Fruit fly (Drosophila melanogaster) whole organism, embryonic: ENCODE measurements around the gene Jhbp16.
A peak's percentile ranks its signal among the peaks of the same experiment; 100 is the strongest.

Source experiments
- Abd-B ChIP-seq: fragments of 200-800 bp; sonication (Bioruptor generic); optimal IDR thresholded peaks from 2 replicates; lab custom pipeline; 2018; ENCODE audit warnings: missing biosample characterization, mild to moderate bottlenecking, missing genetic modification characterization, moderate library complexity
- Blimp-1 ChIP-seq: fragments of 200-800 bp; sonication (Bioruptor generic); optimal IDR thresholded peaks from 3 replicates; lab custom pipeline; 2018; ENCODE audit warnings: missing biosample characterization, missing genetic modification characterization, mild to moderate bottlenecking, moderate library complexity, missing genetic modification reagents
- C15 ChIP-seq: fragments of 200-800 bp; sonication (Bioruptor generic); IDR thresholded peaks from 3 replicates; pipeline ENCODE4 v1.3.6; 2022; ENCODE audit warnings: missing biosample characterization, missing genetic modification characterization
- CG10565 ChIP-seq: fragments of 200-800 bp; sonication (Bioruptor generic); optimal IDR thresholded peaks from 3 replicates; lab custom pipeline; 2016; ENCODE audit warnings: missing biosample characterization, mild to moderate bottlenecking, missing genetic modification characterization
- CG11247 ChIP-seq: fragments of 200-800 bp; sonication (Bioruptor generic); IDR thresholded peaks from 2 replicates; pipeline ENCODE4 v1.3.6; 2022; ENCODE audit warnings: missing biosample characterization, missing genetic modification characterization
- CG11398 ChIP-seq: fragments of 200-800 bp; sonication (Bioruptor generic); optimal IDR thresholded peaks from 2 replicates; lab custom pipeline; 2016; ENCODE audit warnings: missing biosample characterization, missing genetic modification characterization
- CG12391 ChIP-seq: fragments of 200-800 bp; sonication (Bioruptor generic); optimal IDR thresholded peaks from 3 replicates; lab custom pipeline; 2018; ENCODE audit warnings: missing biosample characterization, mild to moderate bottlenecking, missing genetic modification characterization, moderate library complexity
- CG13894 ChIP-seq: fragments of 200-800 bp; sonication (Bioruptor generic); optimal IDR thresholded peaks from 3 replicates; lab custom pipeline; 2018; ENCODE audit warnings: missing biosample characterization, mild to moderate bottlenecking, missing genetic modification characterization, moderate library complexity
- CG14014 ChIP-seq: fragments of 200-800 bp; sonication (Bioruptor generic); IDR thresholded peaks from 2 replicates; pipeline ENCODE4 v1.3.6; 2022; ENCODE audit warnings: missing biosample characterization, missing genetic modification characterization
- CG15011 ChIP-seq: fragments of 200-800 bp; sonication (Bioruptor generic); optimal IDR thresholded peaks from 3 replicates; lab custom pipeline; 2018; ENCODE audit warnings: missing biosample characterization, mild to moderate bottlenecking, missing genetic modification characterization
- CG15269 ChIP-seq: fragments of 200-800 bp; sonication (Bioruptor generic); optimal IDR thresholded peaks from 2 replicates; lab custom pipeline; 2018; ENCODE audit warnings: missing biosample characterization, mild to moderate bottlenecking, missing genetic modification characterization, moderate library complexity
- CG17186 ChIP-seq: fragments of 200-800 bp; sonication (Bioruptor generic); optimal IDR thresholded peaks from 3 replicates; lab custom pipeline; 2017; ENCODE audit warnings: missing biosample characterization, missing genetic modification reagents, missing genetic modification characterization
- CG17385 ChIP-seq: fragments of 200-800 bp; sonication (Bioruptor generic); optimal IDR thresholded peaks from 3 replicates; lab custom pipeline; 2018; ENCODE audit warnings: missing biosample characterization, mild to moderate bottlenecking, missing genetic modification characterization
- CG3163 ChIP-seq: fragments of 200-800 bp; sonication (Bioruptor generic); optimal IDR thresholded peaks from 3 replicates; lab custom pipeline; 2016; ENCODE audit warnings: missing biosample characterization, missing genetic modification characterization
- CG34422 ChIP-seq: fragments of 200-800 bp; sonication (Bioruptor generic); IDR thresholded peaks from 3 replicates; pipeline ENCODE4 v1.3.6; 2022; ENCODE audit warnings: missing biosample characterization, missing genetic modification characterization
- CG4854 ChIP-seq: fragments of 200-800 bp; sonication (Bioruptor generic); optimal IDR thresholded peaks from 2 replicates; lab custom pipeline; 2016; ENCODE audit warnings: missing biosample characterization, missing genetic modification characterization, inconsistent platforms
- CG6813 ChIP-seq: fragments of 200-800 bp; sonication (Bioruptor generic); optimal IDR thresholded peaks from 2 replicates; lab custom pipeline; 2017; ENCODE audit warnings: missing biosample characterization, missing genetic modification characterization, mild to moderate bottlenecking, moderate library complexity, missing genetic modification reagents
- CG7357 ChIP-seq: fragments of 200-800 bp; sonication (Bioruptor generic); IDR thresholded peaks from 3 replicates; pipeline ENCODE4 v1.3.6; 2022; ENCODE audit warnings: missing biosample characterization, missing genetic modification characterization
- CG7839 ChIP-seq: fragments of 200-800 bp; sonication (Bioruptor generic); optimal IDR thresholded peaks from 3 replicates; lab custom pipeline; 2018; ENCODE audit warnings: missing biosample characterization, mild to moderate bottlenecking, missing genetic modification characterization, moderate library complexity
- CG7963 ChIP-seq: fragments of 200-800 bp; sonication (Bioruptor generic); IDR thresholded peaks from 3 replicates; pipeline ENCODE4 v1.3.6; 2022; ENCODE audit warnings: missing biosample characterization, missing genetic modification characterization; ENCODE audit not compliant: partially characterized antibody
- CG8388 ChIP-seq: fragments of 200-800 bp; sonication (Bioruptor generic); optimal IDR thresholded peaks from 2 replicates; lab custom pipeline; 2019; ENCODE audit warnings: missing biosample characterization, mild to moderate bottlenecking, missing genetic modification characterization, moderate library complexity
- Fer2 ChIP-seq: fragments of 200-800 bp; sonication (Bioruptor generic); optimal IDR thresholded peaks from 2 replicates; lab custom pipeline; 2018; ENCODE audit warnings: missing biosample characterization, mild to moderate bottlenecking, missing genetic modification characterization, moderate library complexity
- H15 ChIP-seq: fragments of 200-800 bp; sonication (Bioruptor generic); IDR thresholded peaks from 3 replicates; pipeline ENCODE4 v1.3.6; 2022; ENCODE audit warnings: missing biosample characterization, missing genetic modification characterization
- PHDP ChIP-seq: fragments of 200-800 bp; sonication (Bioruptor generic); optimal IDR thresholded peaks from 3 replicates; lab custom pipeline; 2018; ENCODE audit warnings: missing biosample characterization, mild to moderate bottlenecking, missing genetic modification characterization, moderate library complexity
- Sin3A ChIP-seq: fragments of >200 bp; optimal IDR thresholded peaks from 2 replicates; lab custom pipeline; 2018
- Usf ChIP-seq: fragments of 200-800 bp; sonication (Bioruptor generic); optimal IDR thresholded peaks from 2 replicates; lab custom pipeline; 2017; ENCODE audit warnings: missing genotype, missing biosample characterization, missing genetic modification characterization
- al ChIP-seq: fragments of 200-800 bp; sonication (Bioruptor generic); IDR thresholded peaks from 2 replicates; pipeline ENCODE4 v1.3.6; 2022; ENCODE audit warnings: missing biosample characterization, missing genetic modification characterization
- cas ChIP-seq: fragments of 200-800 bp; sonication (Bioruptor generic); IDR thresholded peaks from 2 replicates; pipeline ENCODE4 v1.3.6; 2022; ENCODE audit warnings: missing biosample characterization, missing genetic modification characterization
- cg ChIP-seq: fragments of 200-800 bp; sonication (Bioruptor generic); optimal IDR thresholded peaks from 3 replicates; lab custom pipeline; 2019; ENCODE audit warnings: missing biosample characterization, mild to moderate bottlenecking, missing genetic modification characterization, moderate library complexity
- dimm ChIP-seq: fragments of 200-800 bp; sonication (Bioruptor generic); IDR thresholded peaks from 2 replicates; pipeline ENCODE4 v1.3.6; 2022; ENCODE audit warnings: missing biosample characterization, missing genetic modification characterization
- dm ChIP-seq: fragments of 200-800 bp; sonication (Bioruptor generic); optimal IDR thresholded peaks from 3 replicates; lab custom pipeline; 2016; ENCODE audit warnings: missing biosample characterization, missing genetic modification characterization
- en ChIP-seq: fragments of 200-800 bp; sonication (Bioruptor generic); optimal IDR thresholded peaks from 2 replicates; lab custom pipeline; 2016; ENCODE audit warnings: missing biosample characterization, missing genetic modification characterization
- fu2 ChIP-seq: fragments of 200-800 bp; sonication (Bioruptor generic); optimal IDR thresholded peaks from 2 replicates; lab custom pipeline; 2016; ENCODE audit warnings: missing biosample characterization, missing genetic modification characterization
- gsb-n ChIP-seq: fragments of 200-800 bp; sonication (Bioruptor generic); optimal IDR thresholded peaks from 3 replicates; lab custom pipeline; 2018; ENCODE audit warnings: missing biosample characterization, mild to moderate bottlenecking, missing genetic modification characterization
- maf-S ChIP-seq: fragments of 200-800 bp; sonication (Bioruptor generic); optimal IDR thresholded peaks from 2 replicates; lab custom pipeline; 2016; ENCODE audit warnings: missing biosample characterization, missing genetic modification characterization
- nerfin-2 ChIP-seq: fragments of 200-800 bp; sonication (Bioruptor generic); IDR thresholded peaks from 2 replicates; pipeline ENCODE4 v1.3.6; 2022; ENCODE audit warnings: missing biosample characterization, missing genetic modification characterization; ENCODE audit not compliant: partially characterized antibody
- odd ChIP-seq: fragments of 200-800 bp; sonication (Bioruptor generic); optimal IDR thresholded peaks from 2 replicates; lab custom pipeline; 2017; ENCODE audit warnings: missing biosample characterization, mild to moderate bottlenecking, missing genetic modification characterization
- pan ChIP-seq, 4 experiments: fragments of >200 bp in 3 of 4; fragments of 200-800 bp in 1 of 4; sonication (Bioruptor generic) in 1 of 4; optimal IDR thresholded peaks in 3 of 4; IDR thresholded peaks in 1 of 4; 2 replicates each; pipeline versions ENCODE4 v1.3.6 to Lab custom; 2017 to 2022; ENCODE audit warnings: missing biosample characterization in 2 of 4, missing genetic modification characterization in 2 of 4, mixed read lengths in 1 of 4
- pfk ChIP-seq: fragments of 200-800 bp; sonication (Bioruptor generic); optimal IDR thresholded peaks from 2 replicates; lab custom pipeline; 2018; ENCODE audit warnings: missing biosample characterization, mild to moderate bottlenecking, missing genetic modification characterization, moderate library complexity
- pnt ChIP-seq: fragments of 200-800 bp; sonication (Bioruptor generic); optimal IDR thresholded peaks from 3 replicates; lab custom pipeline; 2016; ENCODE audit warnings: missing biosample characterization, missing genetic modification characterization
- pros ChIP-seq: fragments of 200-800 bp; sonication (Bioruptor generic); optimal IDR thresholded peaks from 3 replicates; lab custom pipeline; 2019; ENCODE audit warnings: missing biosample characterization, mild to moderate bottlenecking, missing genetic modification characterization, moderate library complexity
- sc ChIP-seq, 3 experiments: fragments of >200 bp in 2 of 3; fragments of 200-800 bp in 1 of 3; sonication (Bioruptor generic) in 1 of 3; optimal IDR thresholded peaks; 2 replicates in 2 of 3; 3 replicates in 1 of 3; lab custom pipeline; 2017; ENCODE audit warnings: mild to moderate bottlenecking in 1 of 3, missing biosample characterization in 1 of 3, missing genetic modification characterization in 1 of 3, missing genetic modification reagents in 1 of 3
- sd ChIP-seq: fragments of 200-800 bp; sonication (Bioruptor generic); optimal IDR thresholded peaks from 3 replicates; lab custom pipeline; 2018; ENCODE audit warnings: missing biosample characterization, mild to moderate bottlenecking, missing genetic modification characterization, moderate library complexity
- so ChIP-seq: fragments of 200-800 bp; sonication (Bioruptor generic); IDR thresholded peaks from 3 replicates; pipeline ENCODE4 v1.3.6; 2022; ENCODE audit warnings: missing biosample characterization, missing genetic modification characterization
- tx ChIP-seq: fragments of 200-800 bp; sonication (Bioruptor generic); optimal IDR thresholded peaks from 2 replicates; lab custom pipeline; 2016; ENCODE audit warnings: missing biosample characterization, missing genetic modification characterization
- unpg ChIP-seq: fragments of 200-800 bp; sonication (Bioruptor generic); optimal IDR thresholded peaks from 3 replicates; lab custom pipeline; 2018; ENCODE audit warnings: missing biosample characterization, mild to moderate bottlenecking, missing genetic modification characterization, moderate library complexity
- usp ChIP-seq: fragments of >200 bp; optimal IDR thresholded peaks from 2 replicates; lab custom pipeline; 2017; ENCODE audit warnings: missing biosample characterization, missing genetic modification characterization
- z ChIP-seq: fragments of 200-800 bp; sonication (Bioruptor generic); IDR thresholded peaks from 3 replicates; pipeline ENCODE4 v1.3.6; 2022; ENCODE audit warnings: missing biosample characterization, missing genetic modification characterization

The Jhbp16 gene

DNA sequence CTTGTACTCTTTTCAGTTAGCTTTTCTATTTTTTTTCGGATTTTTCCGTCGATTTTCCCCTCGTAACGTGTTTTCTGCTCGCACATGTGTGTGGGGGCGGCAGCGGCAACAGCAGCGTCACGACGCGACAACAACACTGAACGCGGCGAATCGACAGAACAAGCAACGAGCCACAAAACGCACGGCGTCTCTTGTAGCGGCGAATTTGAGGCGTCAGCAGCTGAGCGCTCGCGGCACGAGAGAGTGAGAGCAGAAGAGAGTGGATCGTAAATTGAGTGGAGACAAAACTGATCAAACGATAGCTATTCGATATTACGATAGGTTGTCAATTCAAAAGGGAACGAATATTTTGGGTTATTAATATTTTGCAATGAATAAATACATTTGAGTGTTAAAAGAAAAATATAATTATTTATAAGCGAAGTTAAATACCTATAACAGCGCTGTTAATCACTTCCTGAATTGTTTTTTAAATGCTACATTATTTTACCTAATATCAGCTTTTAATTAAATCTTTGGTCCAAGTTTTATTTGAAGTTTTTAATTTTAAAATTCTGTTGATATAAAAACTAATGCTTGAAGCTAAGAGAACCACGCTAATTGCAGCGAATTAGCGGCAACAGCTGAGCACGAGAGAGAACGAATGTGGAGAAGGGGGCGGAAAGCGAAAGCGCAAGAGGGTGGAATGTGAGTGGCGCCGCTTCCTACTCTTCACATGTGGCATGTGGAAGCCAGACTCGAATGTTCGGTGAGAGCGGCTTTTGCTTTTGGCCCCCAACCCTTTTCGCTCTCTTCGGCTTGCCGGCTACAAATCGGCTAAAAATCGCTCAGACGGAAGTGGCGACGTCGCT lies 31.0 kb upstream of the Jhbp16 start (continued):
- no peak for TF ChIP-seq CG4854 (GFP tag; lab: Kevin White, UChicago)
- TF ChIP-seq CG7963 (GFP tag; lab: Robert Waterston, UW): no peak
- no peak for TF ChIP-seq Usf (GFP tag; lab: Kevin White, UChicago)
- TF ChIP-seq CG7839 (tag; lab: Kevin White, UChicago): peak; percentile 36
- no peak for TF ChIP-seq CG10565 (GFP tag; lab: Kevin White, UChicago)
- TF ChIP-seq CG3163 (GFP tag; lab: Kevin White, UChicago): peak; percentile 84
- TF ChIP-seq CG34422 (GFP tag; lab: Robert Waterston, UW): no peak
- TF ChIP-seq Blimp-1 (GFP tag; lab: Kevin White, UChicago): peak; percentile 97
- TF ChIP-seq Fer2: no peak
- peak; percentile 8 for TF ChIP-seq odd (GFP tag; lab: Kevin White, UChicago)
- no peak for TF ChIP-seq CG11247 (GFP tag; lab: Robert Waterston, UW)
- TF ChIP-seq CG13894 (tag; lab: Kevin White, UChicago): no peak
- TF ChIP-seq dimm: no peak
- TF ChIP-seq tx (GFP tag; lab: Kevin White, UChicago): no peak
- TF ChIP-seq al: no peak
- TF ChIP-seq sc (optimal IDR thresholded peaks at IDR 0.05; lab: Kevin White, UChicago): no peak
- no peak for TF ChIP-seq sc (GFP tag; optimal IDR thresholded peaks at IDR 0.05; lab: Kevin White, UChicago)
- no peak for TF ChIP-seq CG17186
- no peak for TF ChIP-seq CG11398
- peak; percentile 36 for TF ChIP-seq unpg
- TF ChIP-seq CG12391 (tag; lab: Kevin White, UChicago): peak; percentile 79
- no peak for TF ChIP-seq dm (GFP tag; lab: Kevin White, UChicago)
- no peak for TF ChIP-seq z (GFP tag; lab: Robert Waterston, UW)
- TF ChIP-seq CG15269 (tag; lab: Kevin White, UChicago): peak; percentile 10
- TF ChIP-seq pfk (GFP tag; lab: Kevin White, UChicago): no peak
- peak; percentile 56 for TF ChIP-seq CG8388 (GFP tag; lab: Kevin White, UChicago)
- no peak for TF ChIP-seq C15 (GFP tag; lab: Robert Waterston, UW)
- TF ChIP-seq CG7357 (GFP tag; lab: Robert Waterston, UW): no peak
- no peak for TF ChIP-seq cas (GFP tag; lab: Robert Waterston, UW)
- peak; percentile 30 for TF ChIP-seq PHDP (tag; lab: Kevin White, UChicago)
- no peak for TF ChIP-seq en (GFP tag; lab: Kevin White, UChicago)
- no peak for TF ChIP-seq CG17385
- TF ChIP-seq usp: no peak
- TF ChIP-seq fu2 (GFP tag; lab: Kevin White, UChicago): no peak
- no peak for TF ChIP-seq so (GFP tag; lab: Robert Waterston, UW)
- TF ChIP-seq CG15011 (GFP tag; lab: Kevin White, UChicago): no peak
- no peak for TF ChIP-seq H15
- TF ChIP-seq maf-S: no peak
- TF ChIP-seq Sin3A (lab: Kevin White, UChicago): no peak
- no peak for TF ChIP-seq nerfin-2
- no peak for TF ChIP-seq CG14014 (GFP tag; lab: Robert Waterston, UW)
- no peak for TF ChIP-seq pnt (GFP tag; lab: Kevin White, UChicago)
- peak; percentile 10 for TF ChIP-seq CG6813 (GFP tag; lab: Kevin White, UChicago)
- peak; percentile 58 for TF ChIP-seq gsb-n
- TF ChIP-seq cg (GFP tag; lab: Kevin White, UChicago): peak; percentile 11
- TF ChIP-seq Abd-B (GFP tag; lab: Kevin White, UChicago): no peak
- peak; percentile 76 for TF ChIP-seq pros
- no peak for TF ChIP-seq pan (optimal IDR thresholded peaks at IDR 0.05; lab: Kevin White, UChicago)
- no peak for TF ChIP-seq pan (GFP tag; optimal IDR thresholded peaks at IDR 0.05 in 1 of 2, IDR thresholded peaks at IDR 0.05 in 1 of 2)
- peak; percentile 64 for TF ChIP-seq sd (tag; lab: Kevin White, UChicago)
